Worm (Caenorhabditis elegans) whole organism, mixed stage, embryonic: ENCODE measurements around the gene dlc-5.

Experiments used
- M03D4.4 ChIP-seq: sonication (generic microtip); optimal IDR thresholded peaks from 2 replicates; lab custom pipeline; 2017; ENCODE audit warnings: mild to moderate bottlenecking, missing genetic modification characterization, missing compliant biosample characterization
- bed-3 ChIP-seq: fragments of 200-800 bp; sonication (Bioruptor generic); optimal IDR thresholded peaks from 3 replicates; lab custom pipeline; 2018; ENCODE audit warnings: mild to moderate bottlenecking, missing genetic modification characterization, moderate library complexity, missing compliant biosample characterization
- blmp-1 ChIP-seq: fragments of 150-350 bp; optimal IDR thresholded peaks from 2 replicates; lab custom pipeline; 2014; ENCODE audit warnings: missing biosample characterization, missing genetic modification characterization
- ceh-39 ChIP-seq: fragments of 150-350 bp; optimal IDR thresholded peaks from 2 replicates; lab custom pipeline; 2014; ENCODE audit warnings: missing biosample characterization, missing genetic modification characterization
- ceh-83 ChIP-seq: fragments of 200-800 bp; sonication (Bioruptor generic); optimal IDR thresholded peaks from 2 replicates; lab custom pipeline; 2018; ENCODE audit warnings: mild to moderate bottlenecking, missing genetic modification characterization, missing compliant biosample characterization
- ces-1 ChIP-seq: fragments of 150-350 bp; optimal IDR thresholded peaks from 2 replicates; lab custom pipeline; 2014; ENCODE audit warnings: missing biosample characterization, missing genetic modification reagents, missing genetic modification characterization
- cnd-1 ChIP-seq: fragments of 200-800 bp; sonication (Bioruptor generic); optimal IDR thresholded peaks from 2 replicates; lab custom pipeline; 2018; ENCODE audit warnings: mild to moderate bottlenecking, missing genetic modification characterization, missing compliant biosample characterization
- elt-1 ChIP-seq: sonication (generic microtip); optimal IDR thresholded peaks from 2 replicates; lab custom pipeline; 2017; ENCODE audit warnings: missing genetic modification characterization, mild to moderate bottlenecking, missing compliant biosample characterization, antibody characterized with exemption, moderate library complexity, borderline replicate concordance; ENCODE audit not compliant: insufficient read depth
- elt-3 ChIP-seq: fragments of 150-350 bp; optimal IDR thresholded peaks from 2 replicates; lab custom pipeline; 2014; ENCODE audit warnings: missing biosample characterization, missing genetic modification characterization
- flh-1 ChIP-seq: fragments of 200-800 bp; sonication (Bioruptor generic); optimal IDR thresholded peaks from 2 replicates; lab custom pipeline; 2018; ENCODE audit warnings: mild to moderate bottlenecking, missing genetic modification characterization, moderate library complexity, missing compliant biosample characterization
- ham-2 ChIP-seq: fragments of 200-800 bp; sonication (Bioruptor generic); optimal IDR thresholded peaks from 2 replicates; lab custom pipeline; 2018; ENCODE audit warnings: mild to moderate bottlenecking, missing genetic modification characterization, missing compliant biosample characterization
- hlh-1 ChIP-seq: fragments of 150-350 bp; optimal IDR thresholded peaks from 2 replicates; lab custom pipeline; 2014; ENCODE audit warnings: missing biosample characterization, missing genetic modification reagents, missing genetic modification characterization
- lin-13 ChIP-seq: fragments of 150-350 bp; optimal IDR thresholded peaks from 2 replicates; lab custom pipeline; 2014; ENCODE audit warnings: missing biosample characterization, missing genetic modification characterization
- lsy-2 ChIP-seq: fragments of 150-350 bp; optimal IDR thresholded peaks from 2 replicates; lab custom pipeline; 2014; ENCODE audit warnings: missing biosample characterization, missing genetic modification characterization
- mab-5 ChIP-seq: fragments of 150-350 bp; optimal IDR thresholded peaks from 2 replicates; lab custom pipeline; 2014; ENCODE audit warnings: missing biosample characterization, missing genetic modification characterization
- mep-1 ChIP-seq: fragments of 150-350 bp; optimal IDR thresholded peaks from 2 replicates; lab custom pipeline; 2017; ENCODE audit warnings: missing biosample characterization, missing genetic modification reagents, missing genetic modification characterization, inconsistent platforms
- mls-2 ChIP-seq: sonication (generic microtip); optimal IDR thresholded peaks from 2 replicates; lab custom pipeline; 2016; ENCODE audit warnings: mild to moderate bottlenecking, missing genetic modification characterization, moderate library complexity, missing compliant biosample characterization
- nhr-12 ChIP-seq: fragments of 150-350 bp; optimal IDR thresholded peaks from 2 replicates; lab custom pipeline; 2014; ENCODE audit warnings: missing biosample characterization, missing genetic modification characterization
- nhr-2 ChIP-seq: fragments of 150-350 bp; optimal IDR thresholded peaks from 2 replicates; lab custom pipeline; 2014; ENCODE audit warnings: missing biosample characterization, missing genetic modification characterization
- nhr-237 ChIP-seq: fragments of 150-350 bp; optimal IDR thresholded peaks from 2 replicates; lab custom pipeline; 2014; ENCODE audit warnings: missing biosample characterization, missing genetic modification characterization
- nhr-76 ChIP-seq: sonication (generic microtip); optimal IDR thresholded peaks from 2 replicates; lab custom pipeline; 2017; ENCODE audit warnings: missing biosample characterization, missing genetic modification characterization
- sem-2 ChIP-seq: fragments of 200-800 bp; sonication (Bioruptor generic); optimal IDR thresholded peaks from 2 replicates; lab custom pipeline; 2018; ENCODE audit warnings: mild to moderate bottlenecking, missing genetic modification characterization, missing compliant biosample characterization
- snpc-4 ChIP-seq: fragments of 150-350 bp; optimal IDR thresholded peaks from 2 replicates; lab custom pipeline; 2014; ENCODE audit warnings: missing biosample characterization, missing genetic modification characterization
- sptf-1 ChIP-seq: sonication (generic microtip); optimal IDR thresholded peaks from 2 replicates; lab custom pipeline; 2017; ENCODE audit warnings: mild to moderate bottlenecking, missing genetic modification characterization, moderate library complexity, missing compliant biosample characterization
- tbx-8 ChIP-seq: fragments of 200-800 bp; sonication (Bioruptor generic); optimal IDR thresholded peaks from 2 replicates; lab custom pipeline; 2018; ENCODE audit warnings: mild to moderate bottlenecking, missing genetic modification characterization, moderate library complexity, missing compliant biosample characterization
- unc-120 ChIP-seq: sonication (generic microtip); optimal IDR thresholded peaks from 2 replicates; lab custom pipeline; 2017; ENCODE audit warnings: missing genetic modification characterization, missing compliant biosample characterization; ENCODE audit not compliant: poor library complexity, severe bottlenecking
- unc-39 ChIP-seq: fragments of 150-350 bp; optimal IDR thresholded peaks from 2 replicates; lab custom pipeline; 2014; ENCODE audit warnings: missing biosample characterization, missing genetic modification characterization
- unc-62 ChIP-seq: fragments of 150-350 bp; optimal IDR thresholded peaks from 2 replicates; lab custom pipeline; 2014; ENCODE audit warnings: missing biosample characterization, missing genetic modification reagents, missing genetic modification characterization
- zip-8 ChIP-seq: fragments of 150-350 bp; optimal IDR thresholded peaks from 2 replicates; lab custom pipeline; 2014; ENCODE audit warnings: missing biosample characterization, missing genetic modification characterization
- ztf-11 ChIP-seq: fragments of 150-350 bp; optimal IDR thresholded peaks from 2 replicates; lab custom pipeline; 2014; ENCODE audit warnings: missing biosample characterization, missing genetic modification characterization

The dlc-5 gene

DNA sequence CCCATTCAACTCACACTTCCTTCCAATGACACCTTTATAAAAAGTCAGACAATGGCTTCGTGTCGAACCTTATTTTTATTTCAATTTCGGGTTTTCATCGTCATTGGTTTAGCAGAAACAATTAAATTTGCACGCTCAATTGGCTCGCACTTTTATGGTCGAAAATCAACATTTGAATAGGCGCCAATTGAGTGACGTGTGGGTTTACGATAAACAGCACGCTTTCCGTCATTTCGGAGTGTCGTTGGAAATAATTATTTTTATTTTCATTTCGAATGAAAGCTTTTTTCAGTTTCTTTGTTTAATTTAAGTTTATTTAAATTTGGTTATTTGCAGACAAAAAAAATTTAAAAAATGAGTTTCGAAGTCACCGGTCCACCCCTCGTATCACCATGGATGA, 22.9 kb upstream of the dlc-5 start, which contains the start of gene exos-2:
Gene exos-2, plus strand, starts transcription at position 330 of the 400 bp plus-strand sequence.
- TF ChIP-seq lsy-2 (tag; lab: Kevin White, UChicago) (peak; percentile 60), elt-1 (tag; lab: Kevin White, UChicago) (no peak), ceh-83 (no peak), nhr-237 (tag; lab: Kevin White, UChicago) (peak; percentile 0), nhr-76 (tag; lab: Kevin White, UChicago) (no peak), sem-2 (GFP tag; lab: Kevin White, UChicago) (no peak), ceh-39 (tag; lab: Kevin White, UChicago) (no peak), hlh-1 (tag; lab: Kevin White, UChicago) (peak; percentile 35), ces-1 (GFP tag; lab: Kevin White, UChicago) (peak; percentile 80), nhr-12 (tag; lab: Kevin White, UChicago) (no peak), bed-3 (no peak), mep-1 (tag; lab: Kevin White, UChicago) (peak; percentile 16)

DNA sequence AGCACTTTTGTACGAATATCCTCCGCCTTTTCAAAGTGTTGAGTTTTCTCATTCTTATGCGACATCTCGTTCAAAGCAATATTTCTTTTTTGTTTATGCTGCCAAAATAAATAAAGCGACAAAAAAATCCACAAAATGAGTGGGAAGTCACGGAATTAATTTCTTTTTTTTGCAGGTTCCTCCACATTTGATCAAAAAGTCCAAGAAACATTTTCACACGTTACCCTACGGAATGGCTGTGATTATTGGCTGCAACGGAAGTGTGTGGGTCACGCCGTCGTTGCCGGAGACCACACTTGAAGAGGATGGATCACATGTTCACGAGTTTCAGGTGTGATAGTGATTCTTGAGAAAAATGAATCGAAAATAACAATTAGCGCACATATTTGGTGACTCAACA, 21.5 kb upstream of the dlc-5 start, which contains the start of gene Y73B6BL.22:
Gene Y73B6BL.22, minus strand, starts transcription at position 101 of the 400 bp plus-strand sequence.
- TF ChIP-seq unc-62 (GFP tag; lab: Kevin White, UChicago) (no peak), mls-2 (tag; lab: Kevin White, UChicago) (no peak), zip-8 (tag; lab: Kevin White, UChicago) (no peak)

- TF ChIP-seq mls-2 (tag; lab: Kevin White, UChicago), result no peak
- no peak for TF ChIP-seq blmp-1
- TF ChIP-seq tbx-8 (GFP tag; lab: Kevin White, UChicago), result no peak
- TF ChIP-seq M03D4.4 (tag; lab: Kevin White, UChicago), result no peak
- TF ChIP-seq unc-62 (GFP tag; lab: Kevin White, UChicago), result no peak
- TF ChIP-seq ztf-11, result no peak
- no peak for TF ChIP-seq ham-2 (GFP tag; lab: Kevin White, UChicago)
- TF ChIP-seq nhr-237 (tag; lab: Kevin White, UChicago), result no peak
- TF ChIP-seq mab-5 (tag; lab: Kevin White, UChicago), result no peak
- no peak for TF ChIP-seq mep-1 (tag; lab: Kevin White, UChicago)
- no peak for TF ChIP-seq hlh-1 (tag; lab: Kevin White, UChicago)
- TF ChIP-seq snpc-4, result no peak
- no peak for TF ChIP-seq lin-13 (tag; lab: Kevin White, UChicago)
- TF ChIP-seq ceh-83, result no peak
- TF ChIP-seq bed-3, result no peak
- no peak for TF ChIP-seq elt-3
- no peak for TF ChIP-seq lsy-2 (tag; lab: Kevin White, UChicago)
- no peak for TF ChIP-seq elt-1 (tag; lab: Kevin White, UChicago)
- TF ChIP-seq ces-1 (GFP tag; lab: Kevin White, UChicago), result no peak
- TF ChIP-seq flh-1 (GFP tag; lab: Kevin White, UChicago), result no peak
Measured at ce11 chrIV:6417612-6418011, 20.4 kb upstream of the dlc-5 start.

ce11 chrIV:6419031-6419582, 18.9 kb upstream of the dlc-5 start, which contains the start of the genes Y73B6BL.23 and htp-2:
TSS of gene Y73B6BL.23 (minus strand) at chrIV:6419081.
TSS of gene htp-2 (plus strand) at chrIV:6419522.
- TF ChIP-seq nhr-2 (no peak), bed-3 (no peak)

- TF ChIP-seq lin-13 (tag; lab: Kevin White, UChicago) (no peak), hlh-1 (tag; lab: Kevin White, UChicago) (no peak), sptf-1 (no peak), unc-62 (GFP tag; lab: Kevin White, UChicago) (no peak), nhr-237 (tag; lab: Kevin White, UChicago) (no peak), unc-120 (tag; lab: Kevin White, UChicago) (no peak), elt-1 (tag; lab: Kevin White, UChicago) (no peak), mep-1 (tag; lab: Kevin White, UChicago) (no peak), lsy-2 (tag; lab: Kevin White, UChicago) (no peak), unc-39 (tag; lab: Kevin White, UChicago) (no peak), tbx-8 (GFP tag; lab: Kevin White, UChicago) (no peak), cnd-1 (no peak), mls-2 (tag; lab: Kevin White, UChicago) (no peak)
Measured at ce11 chrIV:6421183-6421635, 16.8 kb upstream of the dlc-5 start, which contains the start of gene puf-11. TSS of gene puf-11 (plus strand) at chrIV:6421585.
